Worm (Caenorhabditis elegans): ENCODE measurements around the gene F28A10.1.

ce11 chrII:868240-868864 lies 42.7 kb downstream of the F28A10.1 start, which contains the start of gene fbxc-51:
- TF ChIP-seq unc-62 (GFP tag; optimal IDR thresholded peaks at IDR 0.05) (no peak), ama-1 (optimal IDR thresholded peaks at IDR 0.05) (no peak), mml-1 (tag; optimal IDR thresholded peaks at IDR 0.05) (no peak), skn-1 (tag; optimal IDR thresholded peaks at IDR 0.05) (no peak), nfya-1 (tag; optimal IDR thresholded peaks at IDR 0.05; ENCODE audit: insufficient read depth) (no peak), zag-1 (tag; optimal IDR thresholded peaks at IDR 0.05) (no peak), pqm-1 (tag; optimal IDR thresholded peaks at IDR 0.05) (no peak), mdl-1 (tag; optimal IDR thresholded peaks at IDR 0.05) (no peak), ceh-82 (tag; optimal IDR thresholded peaks at IDR 0.05) (no peak), eor-1 (tag; optimal IDR thresholded peaks at IDR 0.05) (no peak), aly-2 (tag; optimal IDR thresholded peaks at IDR 0.05) (no peak), nhr-11 (tag; optimal IDR thresholded peaks at IDR 0.05) (no peak)
